Fruit fly (Drosophila melanogaster) whole organism, embryonic: ENCODE measurements around the gene CG9518.

Experiments used
- BEAF-32 ChIP-seq: fragments of 200-800 bp; sonication (Bioruptor generic); optimal IDR thresholded peaks from 3 replicates; lab custom pipeline; 2017; ENCODE audit warnings: missing biosample characterization, missing genetic modification characterization, mild to moderate bottlenecking, moderate library complexity, missing genetic modification reagents
- CG11085 ChIP-seq: fragments of 200-800 bp; sonication (Bioruptor generic); IDR thresholded peaks from 2 replicates; pipeline ENCODE4 v1.3.6; 2022; ENCODE audit warnings: missing biosample characterization, missing genetic modification characterization
- CG11456 ChIP-seq: fragments of 200-800 bp; sonication (Bioruptor generic); IDR thresholded peaks from 3 replicates; pipeline ENCODE4 v1.3.6; 2022; ENCODE audit warnings: missing biosample characterization, missing genetic modification characterization
- CG14050 ChIP-seq: fragments of 200-800 bp; sonication (Bioruptor generic); IDR thresholded peaks from 3 replicates; pipeline ENCODE4 v1.3.6; 2022; ENCODE audit warnings: missing biosample characterization, missing genetic modification characterization
- CG1603 ChIP-seq: fragments of 200-800 bp; sonication (Bioruptor generic); optimal IDR thresholded peaks from 2 replicates; lab custom pipeline; 2019; ENCODE audit warnings: missing biosample characterization, mild to moderate bottlenecking, missing genetic modification characterization, moderate library complexity
- CG1832 ChIP-seq: fragments of 200-800 bp; sonication (Bioruptor generic); optimal IDR thresholded peaks from 2 replicates; lab custom pipeline; 2017; ENCODE audit warnings: missing biosample characterization, mild to moderate bottlenecking, missing genetic modification characterization, inconsistent platforms
- CG30431 ChIP-seq: fragments of 200-800 bp; sonication (Bioruptor generic); optimal IDR thresholded peaks from 2 replicates; lab custom pipeline; 2017; ENCODE audit warnings: missing biosample characterization, missing genetic modification characterization
- CG34422 ChIP-seq: fragments of 200-800 bp; sonication (Bioruptor generic); IDR thresholded peaks from 3 replicates; pipeline ENCODE4 v1.3.6; 2022; ENCODE audit warnings: missing biosample characterization, missing genetic modification characterization
- CG5180 ChIP-seq: fragments of 200-800 bp; sonication (Bioruptor generic); optimal IDR thresholded peaks from 3 replicates; lab custom pipeline; 2017; ENCODE audit warnings: missing biosample characterization, missing genetic modification characterization, mild to moderate bottlenecking, moderate library complexity, missing genetic modification reagents
- CG6272 ChIP-seq: fragments of 200-800 bp; sonication (Bioruptor generic); IDR thresholded peaks from 2 replicates; pipeline ENCODE4 v1.3.6; 2022; ENCODE audit warnings: missing biosample characterization, missing genetic modification characterization
- CG6765 ChIP-seq: fragments of 200-800 bp; sonication (Bioruptor generic); optimal IDR thresholded peaks from 3 replicates; lab custom pipeline; 2017; ENCODE audit warnings: missing biosample characterization, mild to moderate bottlenecking, missing genetic modification characterization
- CG6813 ChIP-seq: fragments of 200-800 bp; sonication (Bioruptor generic); optimal IDR thresholded peaks from 2 replicates; lab custom pipeline; 2017; ENCODE audit warnings: missing biosample characterization, missing genetic modification characterization, mild to moderate bottlenecking, moderate library complexity, missing genetic modification reagents
- CG8388 ChIP-seq: fragments of 200-800 bp; sonication (Bioruptor generic); optimal IDR thresholded peaks from 2 replicates; lab custom pipeline; 2019; ENCODE audit warnings: missing biosample characterization, mild to moderate bottlenecking, missing genetic modification characterization, moderate library complexity
- CG8478 ChIP-seq: fragments of >200 bp; optimal IDR thresholded peaks from 2 replicates; lab custom pipeline; 2018
- CG8944 ChIP-seq: fragments of 200-800 bp; sonication (Bioruptor generic); optimal IDR thresholded peaks from 3 replicates; lab custom pipeline; 2016; ENCODE audit warnings: missing biosample characterization, missing genetic modification characterization
- Dip3 ChIP-seq: fragments of 200-800 bp; sonication (Bioruptor generic); optimal IDR thresholded peaks from 3 replicates; lab custom pipeline; 2016; ENCODE audit warnings: missing biosample characterization, missing genetic modification characterization
- Dll ChIP-seq: fragments of 200-800 bp; sonication (Bioruptor generic); IDR thresholded peaks from 4 replicates; pipeline ENCODE4 v1.3.6; 2022; ENCODE audit warnings: missing biosample characterization, missing genetic modification characterization; ENCODE audit not compliant: partially characterized antibody
- Drgx ChIP-seq: fragments of 200-800 bp; sonication (Bioruptor generic); IDR thresholded peaks from 2 replicates; pipeline ENCODE4 v1.3.6; 2022; ENCODE audit warnings: missing biosample characterization, missing genetic modification characterization
- Eip74EF ChIP-seq, 2 experiments: fragments of 200-800 bp in 1 of 2; fragments of >200 bp in 1 of 2; sonication (Bioruptor generic) in 1 of 2; optimal IDR thresholded peaks; 2 replicates each; lab custom pipeline; 2017 to 2019; ENCODE audit warnings: missing biosample characterization in 2 of 2, missing genetic modification characterization in 2 of 2, mild to moderate bottlenecking in 1 of 2, moderate library complexity in 1 of 2
- Fer3 ChIP-seq: fragments of 200-800 bp; sonication (Bioruptor generic); optimal IDR thresholded peaks from 2 replicates; lab custom pipeline; 2018; ENCODE audit warnings: missing biosample characterization, mild to moderate bottlenecking, missing genetic modification characterization, moderate library complexity
- Gug ChIP-seq: fragments of 200-800 bp; sonication (Bioruptor generic); IDR thresholded peaks from 4 replicates; pipeline ENCODE4 v1.3.6; 2022; ENCODE audit warnings: missing biosample characterization, missing genetic modification characterization
- MTF-1 ChIP-seq: fragments of 200-800 bp; sonication (Bioruptor generic); optimal IDR thresholded peaks from 2 replicates; lab custom pipeline; 2018; ENCODE audit warnings: missing biosample characterization, mild to moderate bottlenecking, missing genetic modification characterization, borderline replicate concordance
- Med ChIP-seq: fragments of 200-800 bp; sonication (Bioruptor generic); peaks from one replicate; lab custom pipeline; 2016; ENCODE audit warnings: missing biosample characterization, missing genetic modification characterization, mild to moderate bottlenecking, inconsistent platforms, moderate library complexity
- Pdp1 ChIP-seq, 2 experiments: fragments of 200-800 bp; sonication (Bioruptor generic); optimal IDR thresholded peaks; 3 replicates each; lab custom pipeline; 2016; ENCODE audit warnings: missing biosample characterization in 2 of 2, missing genetic modification characterization in 2 of 2, mild to moderate bottlenecking in 1 of 2, moderate library complexity in 1 of 2
- dpn ChIP-seq, 2 experiments: fragments of 200-800 bp; sonication (Bioruptor generic); optimal IDR thresholded peaks; 3 replicates each; lab custom pipeline; 2016; ENCODE audit warnings: missing biosample characterization in 2 of 2, missing genetic modification characterization in 2 of 2
- fd102C ChIP-seq: fragments of 200-800 bp; sonication (Bioruptor generic); optimal IDR thresholded peaks from 2 replicates; lab custom pipeline; 2018; ENCODE audit warnings: missing biosample characterization, mild to moderate bottlenecking, missing genetic modification characterization, moderate library complexity
- fu2 ChIP-seq: fragments of 200-800 bp; sonication (Bioruptor generic); optimal IDR thresholded peaks from 2 replicates; lab custom pipeline; 2016; ENCODE audit warnings: missing biosample characterization, missing genetic modification characterization
- grau ChIP-seq: fragments of 200-800 bp; optimal IDR thresholded peaks from 3 replicates; lab custom pipeline; 2019; ENCODE audit warnings: missing biosample characterization, mild to moderate bottlenecking, missing genetic modification characterization, moderate library complexity
- insv ChIP-seq, 2 experiments: fragments of 200-800 bp; sonication (Bioruptor generic); optimal IDR thresholded peaks; 3 replicates each; lab custom pipeline; 2016 to 2018; ENCODE audit warnings: missing biosample characterization in 2 of 2, missing genetic modification characterization in 2 of 2
- lilli ChIP-seq: fragments of 200-800 bp; sonication (Bioruptor generic); optimal IDR thresholded peaks from 3 replicates; lab custom pipeline; 2016; ENCODE audit warnings: missing biosample characterization, missing genetic modification characterization
- luna ChIP-seq: fragments of 200-800 bp; sonication (Bioruptor generic); optimal IDR thresholded peaks from 2 replicates; lab custom pipeline; 2016; ENCODE audit warnings: missing biosample characterization, missing genetic modification characterization
- odd ChIP-seq: fragments of 200-800 bp; sonication (Bioruptor generic); optimal IDR thresholded peaks from 2 replicates; lab custom pipeline; 2017; ENCODE audit warnings: missing biosample characterization, mild to moderate bottlenecking, missing genetic modification characterization
- psq ChIP-seq: fragments of 200-800 bp; sonication (Bioruptor generic); optimal IDR thresholded peaks from 2 replicates; lab custom pipeline; 2017; ENCODE audit warnings: missing biosample characterization, missing genetic modification characterization
- sc ChIP-seq, 3 experiments: fragments of >200 bp in 2 of 3; fragments of 200-800 bp in 1 of 3; sonication (Bioruptor generic) in 1 of 3; optimal IDR thresholded peaks; 2 replicates in 2 of 3; 3 replicates in 1 of 3; lab custom pipeline; 2017; ENCODE audit warnings: mild to moderate bottlenecking in 1 of 3, missing biosample characterization in 1 of 3, missing genetic modification characterization in 1 of 3, missing genetic modification reagents in 1 of 3
- scrt ChIP-seq: fragments of 200-800 bp; sonication (Bioruptor generic); optimal IDR thresholded peaks from 2 replicates; lab custom pipeline; 2018; ENCODE audit warnings: missing biosample characterization, mild to moderate bottlenecking, missing genetic modification characterization, moderate library complexity
- sd ChIP-seq: fragments of 200-800 bp; sonication (Bioruptor generic); optimal IDR thresholded peaks from 3 replicates; lab custom pipeline; 2018; ENCODE audit warnings: missing biosample characterization, mild to moderate bottlenecking, missing genetic modification characterization, moderate library complexity
- sens ChIP-seq: fragments of 200-800 bp; sonication (Bioruptor generic); peaks from one replicate; lab custom pipeline; 2016; ENCODE audit warnings: missing biosample characterization, missing genetic modification characterization
- sisA ChIP-seq: fragments of 200-800 bp; sonication (Bioruptor generic); IDR thresholded peaks from 2 replicates; pipeline ENCODE4 v1.3.6; 2022; ENCODE audit warnings: missing biosample characterization, missing genetic modification characterization
- slp2 ChIP-seq: fragments of 200-800 bp; sonication (Bioruptor generic); optimal IDR thresholded peaks from 2 replicates; lab custom pipeline; 2016; ENCODE audit warnings: missing biosample characterization, missing genetic modification characterization
- so ChIP-seq: fragments of 200-800 bp; sonication (Bioruptor generic); IDR thresholded peaks from 3 replicates; pipeline ENCODE4 v1.3.6; 2022; ENCODE audit warnings: missing biosample characterization, missing genetic modification characterization
- tap ChIP-seq: fragments of 200-800 bp; optimal IDR thresholded peaks from 3 replicates; lab custom pipeline; 2019; ENCODE audit warnings: missing biosample characterization, mild to moderate bottlenecking, missing genetic modification characterization, moderate library complexity
- tio ChIP-seq: fragments of 200-800 bp; sonication (Bioruptor generic); optimal IDR thresholded peaks from 2 replicates; lab custom pipeline; 2017; ENCODE audit warnings: missing biosample characterization, missing genetic modification characterization, inconsistent platforms
- unpg ChIP-seq: fragments of 200-800 bp; sonication (Bioruptor generic); optimal IDR thresholded peaks from 3 replicates; lab custom pipeline; 2018; ENCODE audit warnings: missing biosample characterization, mild to moderate bottlenecking, missing genetic modification characterization, moderate library complexity
- vvl ChIP-seq: fragments of 200-800 bp; sonication (Bioruptor generic); IDR thresholded peaks from 2 replicates; pipeline ENCODE4 v1.3.6; 2022; ENCODE audit warnings: missing biosample characterization, missing genetic modification characterization
- yki ChIP-seq: fragments of >200 bp; optimal IDR thresholded peaks from 3 replicates; lab custom pipeline; 2018

The CG9518 gene

DNA sequence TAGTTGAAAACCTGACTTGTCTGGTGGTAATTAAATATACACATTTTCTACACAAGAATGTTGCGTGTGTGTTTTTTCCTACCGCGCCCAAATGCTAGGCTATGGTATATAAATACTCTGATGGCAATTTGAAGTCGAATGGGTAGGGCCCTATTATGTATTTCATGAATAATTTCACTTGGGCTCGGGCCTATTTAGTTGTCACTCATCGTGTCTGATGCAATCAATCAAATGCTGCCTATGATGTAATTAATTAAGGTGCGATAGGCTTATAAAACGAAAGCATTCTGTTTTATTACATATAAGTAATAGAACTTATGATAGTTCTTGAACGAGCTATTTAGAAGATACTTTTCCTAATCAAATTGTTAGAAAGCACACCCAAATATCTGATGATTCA, 8.5 kb downstream of the CG9518 start:
- no peak for TF ChIP-seq Dip3 (GFP tag; lab: Kevin White, UChicago)
- no peak for TF ChIP-seq unpg (GFP tag; lab: Kevin White, UChicago)
- TF ChIP-seq CG14050 (GFP tag; lab: Robert Waterston, UW): no peak
- 0 out of 2 replicates have a peak, but pooled peaks have one; percentile 26 for TF ChIP-seq vvl (GFP tag; lab: Robert Waterston, UW)
- TF ChIP-seq Pdp1 (GFP tag; optimal IDR thresholded peaks at IDR 0.05; lab: Kevin White, UChicago): peak in 1 of 2 experiments; percentile 59
- peak; percentile 44 for TF ChIP-seq sd (tag; lab: Kevin White, UChicago)
- TF ChIP-seq fd102C (GFP tag; lab: Kevin White, UChicago): no peak
- TF ChIP-seq sc (optimal IDR thresholded peaks at IDR 0.05; lab: Kevin White, UChicago): no peak
- no peak for TF ChIP-seq sc (GFP tag; optimal IDR thresholded peaks at IDR 0.05; lab: Kevin White, UChicago)
- no peak for TF ChIP-seq BEAF-32 (GFP tag; lab: Kevin White, UChicago)
- TF ChIP-seq CG6272 (GFP tag; lab: Robert Waterston, UW): no peak
- TF ChIP-seq Med (GFP tag; lab: Kevin White, UChicago): peak; percentile 25
- peak; percentile 69 for TF ChIP-seq sens (GFP tag; lab: Kevin White, UChicago)
- TF ChIP-seq, all 482 proteins: peak for 5

DNA sequence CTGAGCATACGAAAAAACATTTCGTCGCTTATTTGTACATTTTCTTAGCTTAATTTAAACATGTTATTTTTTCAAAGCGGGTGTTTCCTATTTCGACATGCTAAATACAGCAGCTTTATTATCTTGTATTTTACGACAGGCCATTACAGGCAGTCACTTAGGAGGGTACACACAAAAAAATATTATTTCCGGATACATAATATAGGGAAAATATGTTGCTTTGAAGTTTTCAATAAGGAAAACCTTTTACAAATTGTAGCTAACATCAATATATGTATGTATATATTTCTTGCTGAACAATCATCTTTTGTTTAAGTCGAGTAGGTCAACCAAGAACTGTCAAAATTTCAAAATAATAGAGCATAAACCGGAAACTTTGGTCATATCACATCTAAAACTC, 12.0 kb downstream of the CG9518 start, which contains the start of gene CG46399:
Gene CG46399, plus strand, starts transcription at position 301 of the 400 bp plus-strand sequence.
- TF ChIP-seq psq (GFP tag; lab: Kevin White, UChicago) (no peak), CG11456 (GFP tag; lab: Robert Waterston, UW) (no peak), dpn (GFP tag; optimal IDR thresholded peaks at IDR 0.05; lab: Kevin White, UChicago) (no peak), CG6765 (GFP tag; lab: Kevin White, UChicago) (no peak), Gug (no peak), tap (tag; lab: Kevin White, UChicago) (no peak), CG34422 (GFP tag; lab: Robert Waterston, UW) (no peak), CG8944 (GFP tag; lab: Kevin White, UChicago) (no peak), so (GFP tag; lab: Robert Waterston, UW) (no peak), sisA (GFP tag; lab: Robert Waterston, UW) (no peak), CG30431 (GFP tag; lab: Kevin White, UChicago) (no peak), CG1832 (GFP tag; lab: Kevin White, UChicago) (no peak), yki (lab: Kevin White, UChicago) (no peak), odd (GFP tag; lab: Kevin White, UChicago) (no peak), lilli (GFP tag; lab: Kevin White, UChicago) (no peak), CG1603 (no peak), CG5180 (GFP tag; lab: Kevin White, UChicago) (no peak), tio (GFP tag; lab: Kevin White, UChicago) (no peak), CG8388 (GFP tag; lab: Kevin White, UChicago) (no peak)

dm6 chrX:14857883-14858282, 13.1 kb downstream of the CG9518 start:
- TF ChIP-seq Fer3 (tag; lab: Kevin White, UChicago) (no peak), Drgx (GFP tag; lab: Robert Waterston, UW) (peak; percentile 62), luna (no peak)

- no peak for TF ChIP-seq CG6813 (GFP tag; lab: Kevin White, UChicago)
- TF ChIP-seq Dll (GFP tag; lab: Robert Waterston, UW): no peak
- TF ChIP-seq CG11085: no peak
- TF ChIP-seq insv (GFP tag; optimal IDR thresholded peaks at IDR 0.05; lab: Kevin White, UChicago): no peak
- TF ChIP-seq vvl (GFP tag; lab: Robert Waterston, UW): no peak
- no peak for TF ChIP-seq scrt
- no peak for TF ChIP-seq grau (tag; lab: Kevin White, UChicago)
- no peak for TF ChIP-seq fu2
- TF ChIP-seq CG8478 (lab: Kevin White, UChicago): no peak
- TF ChIP-seq slp2 (GFP tag; lab: Kevin White, UChicago): no peak
- no peak for TF ChIP-seq MTF-1 (GFP tag; lab: Kevin White, UChicago)
- no peak for TF ChIP-seq Eip74EF (GFP tag; optimal IDR thresholded peaks at IDR 0.05; lab: Kevin White, UChicago)
Measured at dm6 chrX:14856261-14856660, 14.7 kb downstream of the CG9518 start, which contains the start of gene CG9519. Gene CG9519 (minus strand): TSS chrX:14856361.
